Worm (Caenorhabditis elegans): Measurements from ENCODE around the gene F47B8.3.

- TF ChIP-seq hmg-4 (GFP tag; optimal IDR thresholded peaks at IDR 0.05) (no peak), tbx-11 (GFP tag; IDR thresholded peaks at IDR 0.05) (no peak), pes-1 (GFP tag; IDR thresholded peaks at IDR 0.05) (no peak)
Observed at ce11 chrV:14328806-14329205, 6.0 kb upstream of the F47B8.3 start, which contains the start of gene pepm-1.

Data from whole organism, early embryonic.